Fruit fly (Drosophila melanogaster) whole organism, pupa: Measurements from ENCODE around the gene Ubc87F.
A peak's percentile ranks its signal among the peaks of the same experiment; 100 is the strongest.

ENCODE experiments used
- CG10348 ChIP-seq: fragments of 200-800 bp; sonication (Bioruptor generic); IDR thresholded peaks from 2 replicates; pipeline ENCODE4 v1.3.6; 2022; ENCODE audit warnings: missing biosample characterization, missing genetic modification characterization
- CG12605 ChIP-seq: fragments of 200-800 bp; sonication (Bioruptor generic); IDR thresholded peaks from 2 replicates; pipeline ENCODE4 v1.3.6; 2022; ENCODE audit warnings: missing biosample characterization, missing genetic modification characterization
- CG13204 ChIP-seq: fragments of 200-800 bp; sonication (Bioruptor generic); optimal IDR thresholded peaks from 2 replicates; lab custom pipeline; 2018; ENCODE audit warnings: missing biosample characterization, mild to moderate bottlenecking, missing genetic modification characterization, moderate library complexity
- CG14655 ChIP-seq: fragments of 200-800 bp; sonication (Bioruptor generic); optimal IDR thresholded peaks from 3 replicates; lab custom pipeline; 2017; ENCODE audit warnings: mild to moderate bottlenecking, missing biosample characterization, missing genetic modification reagents, missing genetic modification characterization
- CG15710 ChIP-seq: fragments of 200-800 bp; sonication (Bioruptor generic); optimal IDR thresholded peaks from 2 replicates; lab custom pipeline; 2018; ENCODE audit warnings: missing biosample characterization, mild to moderate bottlenecking, missing genetic modification characterization, moderate library complexity
- CG17806 ChIP-seq: fragments of 200-800 bp; sonication (Bioruptor generic); optimal IDR thresholded peaks from 2 replicates; lab custom pipeline; 2018; ENCODE audit warnings: missing biosample characterization, mild to moderate bottlenecking, missing genetic modification characterization, moderate library complexity
- CG32121 ChIP-seq: fragments of 200-800 bp; sonication (Bioruptor generic); IDR thresholded peaks from 2 replicates; pipeline ENCODE4 v1.3.6; 2022; ENCODE audit warnings: missing biosample characterization, missing genetic modification characterization
- CG34367 ChIP-seq: fragments of 200-800 bp; sonication (Bioruptor generic); optimal IDR thresholded peaks from 2 replicates; lab custom pipeline; 2018; ENCODE audit warnings: missing biosample characterization, mild to moderate bottlenecking, missing genetic modification characterization
- CG4496 ChIP-seq: fragments of 200-800 bp; sonication (Bioruptor generic); IDR thresholded peaks from 3 replicates; pipeline ENCODE4 v1.3.6; 2022; ENCODE audit warnings: missing biosample characterization, missing genetic modification characterization
- CG8159 ChIP-seq: fragments of 200-800 bp; sonication (Bioruptor generic); optimal IDR thresholded peaks from 3 replicates; lab custom pipeline; 2018; ENCODE audit warnings: missing biosample characterization, mild to moderate bottlenecking, missing genetic modification characterization, moderate library complexity
- CG8301 ChIP-seq: fragments of 200-800 bp; sonication (Bioruptor generic); optimal IDR thresholded peaks from 2 replicates; lab custom pipeline; 2018; ENCODE audit warnings: missing biosample characterization, mild to moderate bottlenecking, missing genetic modification characterization
- CG9948 ChIP-seq: fragments of 200-800 bp; sonication (Bioruptor generic); optimal IDR thresholded peaks from 2 replicates; lab custom pipeline; 2018; ENCODE audit warnings: missing biosample characterization, mild to moderate bottlenecking, missing genetic modification characterization, moderate library complexity
- D1 ChIP-seq: fragments of 200-800 bp; sonication (Bioruptor generic); optimal IDR thresholded peaks from 2 replicates; lab custom pipeline; 2018; ENCODE audit warnings: missing biosample characterization, mild to moderate bottlenecking, missing genetic modification characterization, moderate library complexity
- EcR ChIP-seq: fragments of 200-800 bp; sonication (Bioruptor generic); optimal IDR thresholded peaks from 3 replicates; lab custom pipeline; 2019; ENCODE audit warnings: missing biosample characterization, missing genetic modification characterization, mild to moderate bottlenecking, moderate library complexity, missing genetic modification reagents
- Ets98B ChIP-seq: fragments of 200-800 bp; sonication (Bioruptor generic); IDR thresholded peaks from 2 replicates; pipeline ENCODE4 v1.3.6; 2022; ENCODE audit warnings: missing biosample characterization, missing genetic modification characterization
- Pif1A ChIP-seq: fragments of 200-800 bp; sonication (Bioruptor generic); optimal IDR thresholded peaks from 3 replicates; lab custom pipeline; 2016; ENCODE audit warnings: missing biosample characterization, missing genetic modification characterization
- Pif1B ChIP-seq: fragments of 200-800 bp; sonication (Bioruptor generic); optimal IDR thresholded peaks from 3 replicates; lab custom pipeline; 2016; ENCODE audit warnings: missing biosample characterization, missing genetic modification characterization
- Snoo ChIP-seq: fragments of 200-800 bp; sonication (Bioruptor generic); optimal IDR thresholded peaks from 3 replicates; lab custom pipeline; 2017; ENCODE audit warnings: missing biosample characterization, mild to moderate bottlenecking, missing genetic modification characterization, inconsistent platforms
- fd96Ca ChIP-seq: fragments of 200-800 bp; sonication (Bioruptor generic); IDR thresholded peaks from 3 replicates; pipeline ENCODE4 v1.3.6; 2022; ENCODE audit warnings: missing biosample characterization, missing genetic modification characterization
- gl ChIP-seq: fragments of 200-800 bp; sonication (Bioruptor generic); optimal IDR thresholded peaks from 2 replicates; lab custom pipeline; 2018; ENCODE audit warnings: missing biosample characterization, mild to moderate bottlenecking, missing genetic modification characterization
- rn ChIP-seq: fragments of 200-800 bp; sonication (Bioruptor generic); IDR thresholded peaks from 2 replicates; pipeline ENCODE4 v1.3.6; 2022; ENCODE audit warnings: missing biosample characterization, missing genetic modification characterization

Ubc87F gene

dm6 chr3R:13693753-13694152 is 24.2 kb downstream of the Ubc87F start, which contains the start of gene CG14367:
Gene CG14367, plus strand, starts transcription at chr3R:13694053.
- TF ChIP-seq CG13204 (no peak), Snoo (tag; lab: Kevin White, UChicago) (no peak), CG9948 (tag; lab: Kevin White, UChicago) (no peak), Ets98B (GFP tag; lab: Robert Waterston, UW) (no peak), rn (GFP tag; lab: Robert Waterston, UW) (no peak), gl (no peak), CG14655 (GFP tag; lab: Kevin White, UChicago) (no peak), CG10348 (no peak), CG8159 (tag; lab: Kevin White, UChicago) (no peak), fd96Ca (no peak), CG32121 (GFP tag; lab: Robert Waterston, UW) (no peak), CG34367 (no peak), D1 (tag; lab: Kevin White, UChicago) (no peak), EcR (GFP tag; lab: Kevin White, UChicago) (no peak), CG17806 (tag; lab: Kevin White, UChicago) (no peak), CG15710 (tag; lab: Kevin White, UChicago) (no peak)

dm6 chr3R:13686371-13687211 is 31.4 kb downstream of the Ubc87F start, which contains the start of gene omd:
Gene omd, minus strand, starts transcription at chr3R:13687210.
- TF ChIP-seq CG4496 (GFP tag; lab: Robert Waterston, UW) (peak; percentile 59; the same call in 1 of the 3 replicates), fd96Ca (peak; percentile 67; the same call in 1 of the 3 replicates), rn (GFP tag; lab: Robert Waterston, UW) (no peak), CG34367 (peak; percentile 12), CG32121 (GFP tag; lab: Robert Waterston, UW) (peak; percentile 23; the same call in 1 of the 2 replicates), CG12605 (GFP tag; lab: Robert Waterston, UW) (no peak), Ets98B (GFP tag; lab: Robert Waterston, UW) (peak; percentile 54; the same call in 1 of the 2 replicates), Pif1A (peak; percentile 17)
- TF ChIP-seq, all 21 proteins: peak for 6

dm6 chr3R:13685969-13686368 is 32.0 kb downstream of the Ubc87F start:
- TF ChIP-seq CG12605 (GFP tag; lab: Robert Waterston, UW), result no peak

- TF ChIP-seq CG8301 (tag; lab: Kevin White, UChicago) (no peak), Pif1B (GFP tag; lab: Kevin White, UChicago) (peak; percentile 21), CG8159 (tag; lab: Kevin White, UChicago) (peak; percentile 2)
Observed at dm6 chr3R:13684569-13685402, 33.2 kb downstream of the Ubc87F start.

- TF ChIP-seq gl (peak; percentile 19), CG34367 (no peak), EcR (GFP tag; lab: Kevin White, UChicago) (peak; percentile 34), CG8159 (tag; lab: Kevin White, UChicago) (peak; percentile 13)
- TF ChIP-seq, all 21 proteins: peak for 3
Observed at dm6 chr3R:13683624-13684568, 34.1 kb downstream of the Ubc87F start, which contains the start of gene flfl. Gene flfl, plus strand, starts transcription at chr3R:13683921.

dm6 chr3R:13682994-13683623 is 34.9 kb downstream of the Ubc87F start:
- TF ChIP-seq CG32121 (GFP tag; lab: Robert Waterston, UW) (no peak), fd96Ca (no peak), CG9948 (tag; lab: Kevin White, UChicago) (no peak), CG34367 (no peak), D1 (tag; lab: Kevin White, UChicago) (no peak), CG14655 (GFP tag; lab: Kevin White, UChicago) (no peak), CG8301 (tag; lab: Kevin White, UChicago) (no peak)
